Fruit fly (Drosophila melanogaster) whole organism, wandering third instar larva: ENCODE results near the gene CG31176.

Source experiments
- Dif ChIP-seq: fragments of 200-275, 200-300 bp; sonication (Bioruptor generic); optimal IDR thresholded peaks from 2 replicates; lab custom pipeline; 2018; ENCODE audit warnings: missing biosample characterization, missing genetic modification characterization; ENCODE audit not compliant: partially characterized antibody
- HLH106 ChIP-seq: fragments of 200-800 bp; optimal IDR thresholded peaks from 3 replicates; lab custom pipeline; 2019; ENCODE audit warnings: missing biosample characterization, mild to moderate bottlenecking, missing genetic modification characterization, moderate library complexity
- OdsH ChIP-seq: fragments of 200-800 bp; sonication (Bioruptor generic); optimal IDR thresholded peaks from 2 replicates; lab custom pipeline; 2016; ENCODE audit warnings: missing biosample characterization, mild to moderate bottlenecking, missing genetic modification characterization
- Sp1 ChIP-seq: fragments of 200-800 bp; sonication (Bioruptor generic); optimal IDR thresholded peaks from 3 replicates; lab custom pipeline; 2019; ENCODE audit warnings: missing biosample characterization, mild to moderate bottlenecking, missing genetic modification characterization, moderate library complexity
- Vsx2 ChIP-seq: fragments of 200-300, 225-300 bp; sonication (Bioruptor generic); optimal IDR thresholded peaks from 2 replicates; lab custom pipeline; 2018; ENCODE audit warnings: missing biosample characterization, missing genetic modification characterization; ENCODE audit not compliant: partially characterized antibody
- brk ChIP-seq: fragments of 200-800 bp; sonication (Bioruptor generic); optimal IDR thresholded peaks from 2 replicates; lab custom pipeline; 2016; ENCODE audit warnings: missing biosample characterization, mild to moderate bottlenecking, missing genetic modification characterization
- foxo ChIP-seq, 2 experiments: fragments of 200-800 bp; sonication (Bioruptor generic); optimal IDR thresholded peaks; 2 replicates in 1 of 2; 3 replicates in 1 of 2; lab custom pipeline; 2016 to 2017; ENCODE audit warnings: missing biosample characterization in 2 of 2, missing genetic modification characterization in 2 of 2
- psq ChIP-seq: fragments of 200-800 bp; sonication (Bioruptor generic); optimal IDR thresholded peaks from 3 replicates; lab custom pipeline; 2017; ENCODE audit warnings: missing biosample characterization, mild to moderate bottlenecking, missing genetic modification characterization, moderate library complexity

- TF ChIP-seq Dif (GFP tag; lab: Kevin White, UChicago) = no peak
- TF ChIP-seq psq (GFP tag; lab: Kevin White, UChicago) = no peak
- no peak for TF ChIP-seq Sp1 (GFP tag; lab: Kevin White, UChicago)
- TF ChIP-seq Vsx2 (GFP tag; lab: Kevin White, UChicago) = no peak
- TF ChIP-seq foxo (GFP tag; optimal IDR thresholded peaks at IDR 0.05; lab: Kevin White, UChicago) = no peak
- TF ChIP-seq brk (GFP tag; lab: Kevin White, UChicago) = no peak
- no peak for TF ChIP-seq HLH106 (tag; lab: Kevin White, UChicago)
- TF ChIP-seq OdsH (GFP tag; lab: Kevin White, UChicago) = no peak
Observed at dm6 chr3R:21655384-21655783, 64.1 kb downstream of the CG31176 start.
